Worm (Caenorhabditis elegans): ENCODE results near the gene dod-20.

DNA sequence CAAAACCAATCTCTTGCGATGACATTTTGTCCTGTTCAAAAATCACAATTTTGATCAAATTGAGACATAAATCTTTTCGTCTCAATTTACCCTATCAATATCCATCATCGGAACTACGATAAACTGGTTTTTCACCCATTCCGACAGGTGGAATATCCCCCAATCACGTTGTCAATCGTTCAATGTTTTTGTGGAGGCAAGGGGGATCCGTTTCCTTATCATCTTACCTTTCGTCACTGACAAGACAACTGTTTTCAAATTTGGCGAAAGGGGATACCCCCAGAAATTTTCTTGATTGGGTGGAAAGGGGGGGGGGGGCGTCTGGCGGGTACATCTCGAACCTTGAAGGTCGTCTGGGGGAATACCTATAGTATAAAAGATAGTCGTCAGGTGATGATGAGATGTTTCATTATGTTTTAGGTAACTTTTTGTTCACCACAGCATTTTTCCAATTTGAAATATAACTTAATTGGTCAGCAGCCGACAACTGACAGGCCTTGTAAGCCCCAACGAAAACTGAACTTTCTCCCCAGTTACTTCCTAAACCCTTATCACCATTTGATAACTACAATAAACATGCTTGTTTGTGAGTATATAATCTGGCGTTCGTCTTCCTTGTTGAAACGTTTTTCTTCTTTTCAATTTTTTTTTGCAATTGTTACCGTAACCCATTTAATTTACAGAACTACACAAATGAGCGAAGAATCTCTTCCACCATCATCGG is 40.8 kb upstream of the dod-20 start, which contains the start of gene ZK6.8:
- TF ChIP-seq fkh-10 (GFP tag; optimal IDR thresholded peaks at IDR 0.05) (no peak), hlh-15 (tag; optimal IDR thresholded peaks at IDR 0.05) (no peak), unc-86 (tag; optimal IDR thresholded peaks at IDR 0.05) (no peak), lin-11 (tag; optimal IDR thresholded peaks at IDR 0.05) (no peak), ets-4 (tag; optimal IDR thresholded peaks at IDR 0.05) (no peak), pha-4 (tag; optimal IDR thresholded peaks at IDR 0.05) (no peak), pag-3 (tag; optimal IDR thresholded peaks at IDR 0.05; ENCODE audit: borderline replicate concordance) (no peak), ceh-9 (tag; optimal IDR thresholded peaks at IDR 0.05) (no peak), ttx-3 (tag; optimal IDR thresholded peaks at IDR 0.05) (no peak), mec-3 (tag; optimal IDR thresholded peaks at IDR 0.05; ENCODE audit: borderline replicate concordance) (no peak), ama-1 (optimal IDR thresholded peaks at IDR 0.05) (no peak), madf-2 (tag; optimal IDR thresholded peaks at IDR 0.05) (no peak)

Measured in whole organism, late embryonic.